Worm (Caenorhabditis elegans) whole organism, young adult: ENCODE measurements around the gene R05H10.7.

Experiments used
- B0261.1 ChIP-seq: sonication (generic microtip); optimal IDR thresholded peaks from 2 replicates; lab custom pipeline; 2016; ENCODE audit warnings: mild to moderate bottlenecking, missing genetic modification characterization, moderate library complexity, missing compliant biosample characterization
- D2030.7 ChIP-seq: fragments of 200-800 bp; sonication (Bioruptor generic); IDR thresholded peaks from 2 replicates; pipeline ENCODE4 v1.3.6; 2022; ENCODE audit warnings: missing genetic modification reagents, missing genetic modification characterization, missing compliant biosample characterization
- F22D6.2 ChIP-seq: sonication (generic microtip); optimal IDR thresholded peaks from 2 replicates; lab custom pipeline; 2016; ENCODE audit warnings: mild to moderate bottlenecking, missing genetic modification characterization, missing compliant biosample characterization
- F39B2.1 ChIP-seq: fragments of 200-800 bp; sonication (Bioruptor generic); IDR thresholded peaks from 2 replicates; pipeline ENCODE4 v1.3.6; 2022; ENCODE audit warnings: missing genetic modification reagents, missing genetic modification characterization, missing compliant biosample characterization
- F57C9.4 ChIP-seq: sonication (generic microtip); optimal IDR thresholded peaks from 2 replicates; lab custom pipeline; 2017; ENCODE audit warnings: mild to moderate bottlenecking, missing genetic modification characterization, missing compliant biosample characterization
- Y67H2A.10 ChIP-seq: fragments of 200-800 bp; sonication (Bioruptor generic); conservative IDR thresholded peaks from 2 replicates; pipeline ENCODE4 v1.3.6; 2022; ENCODE audit warnings: missing genetic modification reagents, missing genetic modification characterization, missing compliant biosample characterization
- aptf-3 ChIP-seq: fragments of 200-800 bp; sonication (Bioruptor generic); IDR thresholded peaks from 2 replicates; pipeline ENCODE4 v1.3.6; 2022; ENCODE audit warnings: missing genetic modification characterization, missing compliant biosample characterization
- athp-1 ChIP-seq: sonication (generic microtip); optimal IDR thresholded peaks from 2 replicates; lab custom pipeline; 2017; ENCODE audit warnings: mild to moderate bottlenecking, missing genetic modification characterization, missing compliant biosample characterization
- bed-1 ChIP-seq: fragments of 200-800 bp; sonication (Bioruptor generic); IDR thresholded peaks from 2 replicates; pipeline ENCODE4 v1.3.6; 2022; ENCODE audit warnings: missing genetic modification reagents, missing genetic modification characterization, missing compliant biosample characterization
- ccch-3 ChIP-seq: fragments of 200-800 bp; sonication (Bioruptor generic); optimal IDR thresholded peaks from 2 replicates; lab custom pipeline; 2018; ENCODE audit warnings: mild to moderate bottlenecking, missing genetic modification characterization, missing compliant biosample characterization
- ceh-91 ChIP-seq: fragments of 200-800 bp; sonication (Bioruptor generic); IDR thresholded peaks from 2 replicates; pipeline ENCODE4 v1.3.6; 2022; ENCODE audit warnings: missing genetic modification reagents, missing genetic modification characterization, missing compliant biosample characterization
- dpff-1 ChIP-seq: sonication (generic microtip); optimal IDR thresholded peaks from 2 replicates; lab custom pipeline; 2017; ENCODE audit warnings: mild to moderate bottlenecking, missing genetic modification characterization, missing compliant biosample characterization
- dpl-1 ChIP-seq: fragments of 150-350 bp; optimal IDR thresholded peaks from 2 replicates; lab custom pipeline; 2014; ENCODE audit warnings: missing biosample characterization, missing genetic modification reagents, missing genetic modification characterization
- efl-1 ChIP-seq: fragments of 150-350 bp; optimal IDR thresholded peaks from 2 replicates; lab custom pipeline; 2014; ENCODE audit warnings: missing biosample characterization, missing genetic modification reagents, missing genetic modification characterization
- fkh-3 ChIP-seq: sonication (generic microtip); optimal IDR thresholded peaks from 2 replicates; lab custom pipeline; 2016; ENCODE audit warnings: mild to moderate bottlenecking, missing genetic modification characterization, missing compliant biosample characterization
- him-1 ChIP-seq: sonication (generic microtip); optimal IDR thresholded peaks from 2 replicates; lab custom pipeline; 2016; ENCODE audit warnings: missing genotype, missing genetic modification reagents, missing genetic modification characterization, missing compliant biosample characterization
- hlh-26 ChIP-seq: fragments of 200-800 bp; sonication (Bioruptor generic); conservative IDR thresholded peaks from 2 replicates; pipeline ENCODE4 v1.3.6; 2022; ENCODE audit warnings: missing genetic modification reagents, missing genetic modification characterization, missing compliant biosample characterization
- hmg-1.2 ChIP-seq: fragments of 200-800 bp; sonication (Bioruptor generic); IDR thresholded peaks from 2 replicates; pipeline ENCODE4 v1.3.6; 2022; ENCODE audit warnings: missing genetic modification reagents, missing genetic modification characterization, missing compliant biosample characterization
- hrde-1 ChIP-seq: sonication (generic microtip); optimal IDR thresholded peaks from 2 replicates; lab custom pipeline; 2016; ENCODE audit warnings: missing genetic modification characterization, mild to moderate bottlenecking, missing compliant biosample characterization, moderate library complexity, missing genotype, missing genetic modification reagents, borderline replicate concordance
- hsf-1 ChIP-seq: fragments of 200-800 bp; sonication (Bioruptor generic); IDR thresholded peaks from 2 replicates; pipeline ENCODE4 v1.3.6; 2022; ENCODE audit warnings: missing genetic modification reagents, missing genetic modification characterization, missing compliant biosample characterization
- lin-35 ChIP-seq, 3 experiments: fragments of 150-350 bp in 2 of 3; sonication (generic microtip) in 1 of 3; optimal IDR thresholded peaks; 2 replicates each; lab custom pipeline; 2014 to 2018; ENCODE audit warnings: missing biosample characterization in 3 of 3, missing genetic modification characterization in 3 of 3, missing genetic modification reagents in 3 of 3
- lin-54 ChIP-seq: fragments of 200-800 bp; sonication (Bioruptor generic); optimal IDR thresholded peaks from 2 replicates; lab custom pipeline; 2018; ENCODE audit warnings: mild to moderate bottlenecking, missing genetic modification characterization, missing compliant biosample characterization
- madf-6 ChIP-seq: fragments of 200-800 bp; sonication (Bioruptor generic); IDR thresholded peaks from 2 replicates; pipeline ENCODE4 v1.3.6; 2022; ENCODE audit warnings: missing genetic modification reagents, missing genetic modification characterization, missing compliant biosample characterization
- madf-8 ChIP-seq: fragments of 200-800 bp; sonication (Bioruptor generic); conservative IDR thresholded peaks from 2 replicates; pipeline ENCODE4 v1.3.6; 2022; ENCODE audit warnings: missing genetic modification reagents, missing genetic modification characterization, missing compliant biosample characterization
- mcd-1 ChIP-seq: fragments of 200-800 bp; sonication (Bioruptor generic); IDR thresholded peaks from 2 replicates; pipeline ENCODE4 v1.3.6; 2022; ENCODE audit warnings: missing genetic modification reagents, missing genetic modification characterization, missing compliant biosample characterization
- mes-4 ChIP-seq: sonication (generic microtip); optimal IDR thresholded peaks from 2 replicates; lab custom pipeline; 2016; ENCODE audit warnings: missing genotype, missing genetic modification characterization, missing compliant biosample characterization
- pbrm-1 ChIP-seq: fragments of 200-800 bp; sonication (Bioruptor generic); IDR thresholded peaks from 2 replicates; pipeline ENCODE4 v1.3.6; 2022; ENCODE audit warnings: missing genetic modification reagents, missing genetic modification characterization, missing compliant biosample characterization
- rec-8 ChIP-seq, 2 experiments: sonication (generic microtip); optimal IDR thresholded peaks; 2 replicates each; lab custom pipeline; 2016; ENCODE audit warnings: mild to moderate bottlenecking in 2 of 2, missing genetic modification characterization in 2 of 2, missing genetic modification reagents in 2 of 2, missing genotype in 2 of 2, missing biosample characterization in 1 of 2, missing compliant biosample characterization in 1 of 2, moderate library complexity in 1 of 2
- repo-1 ChIP-seq: sonication (generic microtip); optimal IDR thresholded peaks from 2 replicates; lab custom pipeline; 2017; ENCODE audit warnings: mild to moderate bottlenecking, missing genetic modification characterization, missing compliant biosample characterization
- rpc-1 ChIP-seq, 2 experiments: fragments of 150-350 bp in 1 of 2; sonication (generic microtip) in 1 of 2; optimal IDR thresholded peaks; 2 replicates each; lab custom pipeline; 2014 to 2018; ENCODE audit warnings: missing biosample characterization in 1 of 2, missing genetic modification characterization in 1 of 2, missing genetic modification reagents in 1 of 2, missing genotype in 1 of 2
- snpc-1.1 ChIP-seq: sonication (generic microtip); optimal IDR thresholded peaks from 2 replicates; lab custom pipeline; 2017; ENCODE audit warnings: missing genetic modification characterization, mild to moderate bottlenecking, missing compliant biosample characterization, antibody characterized with exemption, moderate library complexity, missing genotype, missing genetic modification reagents; ENCODE audit not compliant: insufficient read depth
- snpc-4 ChIP-seq, 5 experiments: fragments of 150-350 bp in 1 of 5; sonication (generic microtip) in 4 of 5; optimal IDR thresholded peaks; 2 replicates each; lab custom pipeline; 2014 to 2018; ENCODE audit warnings: missing genetic modification characterization in 5 of 5, missing biosample characterization in 3 of 5, antibody characterized with exemption in 2 of 5, mild to moderate bottlenecking in 2 of 5, missing compliant biosample characterization in 2 of 5, missing genotype in 2 of 5, moderate library complexity in 2 of 5, missing genetic modification reagents in 1 of 5
- tlf-1 ChIP-seq: fragments of 200-800 bp; sonication (Bioruptor generic); optimal IDR thresholded peaks from 2 replicates; lab custom pipeline; 2018; ENCODE audit warnings: mild to moderate bottlenecking, missing genetic modification characterization, missing compliant biosample characterization
- unc-130 ChIP-seq: sonication (generic microtip); optimal IDR thresholded peaks from 2 replicates; lab custom pipeline; 2016; ENCODE audit warnings: missing genetic modification reagents, missing genetic modification characterization, missing compliant biosample characterization
- unc-62 ChIP-seq: fragments of 150-350 bp; optimal IDR thresholded peaks from 2 replicates; lab custom pipeline; 2014; ENCODE audit warnings: missing biosample characterization, missing genetic modification reagents, missing genetic modification characterization
- ztf-18 ChIP-seq: sonication (generic microtip); optimal IDR thresholded peaks from 2 replicates; lab custom pipeline; 2016; ENCODE audit warnings: missing genotype, mild to moderate bottlenecking, missing genetic modification characterization, missing compliant biosample characterization
- ztf-26 ChIP-seq: sonication (generic microtip); optimal IDR thresholded peaks from 2 replicates; lab custom pipeline; 2017; ENCODE audit warnings: missing genetic modification characterization, missing compliant biosample characterization
- ztf-3 ChIP-seq: fragments of 200-800 bp; sonication (Bioruptor generic); optimal IDR thresholded peaks from 2 replicates; lab custom pipeline; 2018; ENCODE audit warnings: mild to moderate bottlenecking, missing genetic modification characterization, missing compliant biosample characterization

Gene R05H10.7

DNA sequence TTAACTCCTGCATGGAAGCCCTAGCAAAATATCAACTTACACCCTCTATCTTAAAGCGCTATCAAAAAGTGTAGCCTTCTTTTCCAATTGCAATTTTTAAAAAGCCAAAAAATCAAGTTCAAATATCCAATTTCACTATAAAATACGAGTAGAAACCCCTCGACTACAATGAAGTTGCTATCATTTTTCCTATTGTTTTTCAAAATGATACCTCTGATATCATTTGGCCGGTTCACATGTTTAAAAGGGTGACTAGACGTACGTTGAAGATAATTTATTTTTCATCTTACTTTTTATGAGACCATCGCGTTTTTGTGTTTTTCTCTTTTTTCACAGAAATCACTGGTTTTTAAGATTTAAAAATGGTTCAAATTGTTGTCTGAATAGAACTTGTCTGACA, 3.8 kb upstream of the R05H10.7 start, which contains the start of gene R05H10.1:
R05H10.1 (plus strand) TSS at position 334 of the 400 bp plus-strand sequence.
- TF ChIP-seq him-1 (tag; lab: Kevin White, UChicago) (no peak), unc-62 (no peak), ztf-26 (no peak), Y67H2A.10 (GFP tag; lab: Robert Waterston, UW) (no peak), F22D6.2 (tag; lab: Kevin White, UChicago) (no peak), madf-6 (GFP tag; lab: Robert Waterston, UW) (no peak)

DNA sequence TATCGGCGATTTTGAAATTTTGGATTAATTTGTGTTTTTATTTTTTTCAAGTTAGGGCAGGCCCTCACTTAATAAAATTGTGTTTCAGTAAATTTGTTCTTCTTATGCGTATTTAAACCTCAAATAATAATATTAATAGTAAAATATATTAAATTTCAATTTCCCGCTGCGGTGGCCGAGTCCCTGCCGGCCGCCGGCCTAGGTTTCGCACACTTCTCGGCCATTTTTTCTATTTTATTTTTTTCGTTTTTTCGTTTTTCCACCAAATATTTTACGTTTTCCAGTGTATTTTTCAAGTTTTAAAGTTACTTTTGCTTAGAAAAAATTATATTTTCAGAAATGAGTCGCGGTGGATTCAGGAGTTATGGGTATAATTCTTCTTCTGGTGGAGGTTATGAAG, 1.6 kb downstream of the R05H10.7 start, which contains the start of gene rbm-28:
rbm-28 (plus strand) TSS at position 338 of the 400 bp plus-strand sequence.
- no peak for TF ChIP-seq B0261.1
- no peak for TF ChIP-seq F57C9.4 (tag; lab: Kevin White, UChicago)
- no peak for TF ChIP-seq rpc-1 (optimal IDR thresholded peaks at IDR 0.05; lab: Kevin White, UChicago)
- TF ChIP-seq rpc-1 (tag; optimal IDR thresholded peaks at IDR 0.05; lab: Kevin White, UChicago): no peak
- TF ChIP-seq madf-8 (GFP tag; lab: Robert Waterston, UW): no peak
- TF ChIP-seq hrde-1 (tag; lab: Kevin White, UChicago): no peak
- no peak for TF ChIP-seq F39B2.1
- TF ChIP-seq mes-4: no peak
- no peak for TF ChIP-seq fkh-3
- TF ChIP-seq snpc-1.1: no peak
- no peak for TF ChIP-seq D2030.7
- TF ChIP-seq ztf-18: no peak
- no peak for TF ChIP-seq ceh-91 (GFP tag; lab: Robert Waterston, UW)
- peak; percentile 45 for TF ChIP-seq efl-1 (GFP tag; lab: Kevin White, UChicago)
- TF ChIP-seq aptf-3: no peak
- no peak for TF ChIP-seq bed-1
- no peak for TF ChIP-seq snpc-4 (GFP tag; optimal IDR thresholded peaks at IDR 0.05; lab: Kevin White, UChicago)
- TF ChIP-seq snpc-4 (tag; optimal IDR thresholded peaks at IDR 0.05; lab: Kevin White, UChicago): no peak
- peak in 1 of 2 experiments; percentile 4 for TF ChIP-seq rec-8 (tag; optimal IDR thresholded peaks at IDR 0.05; lab: Kevin White, UChicago)
- peak; percentile 21 for TF ChIP-seq unc-130 (GFP tag; lab: Kevin White, UChicago)
- TF ChIP-seq dpl-1 (GFP tag; lab: Kevin White, UChicago): peak; percentile 24
- TF ChIP-seq dpff-1 (tag; lab: Kevin White, UChicago): no peak
- TF ChIP-seq hlh-26 (GFP tag; lab: Robert Waterston, UW): no peak
- no peak for TF ChIP-seq pbrm-1 (GFP tag; lab: Robert Waterston, UW)
- no peak for TF ChIP-seq hmg-1.2
- no peak for TF ChIP-seq tlf-1 (GFP tag; lab: Kevin White, UChicago)
- TF ChIP-seq ccch-3 (GFP tag; lab: Kevin White, UChicago): no peak
- no peak for TF ChIP-seq him-1 (tag; lab: Kevin White, UChicago)
- TF ChIP-seq unc-62: no peak
- TF ChIP-seq hsf-1: no peak
- no peak for TF ChIP-seq Y67H2A.10 (GFP tag; lab: Robert Waterston, UW)
- no peak for TF ChIP-seq repo-1 (tag; lab: Kevin White, UChicago)
- TF ChIP-seq lin-35 (GFP tag; optimal IDR thresholded peaks at IDR 0.05; lab: Kevin White, UChicago): peak in 1 of 3 experiments; percentile 53
- TF ChIP-seq lin-54 (GFP tag; lab: Kevin White, UChicago): peak; percentile 65
- peak; percentile 15; the same call in 1 of the 2 replicates for TF ChIP-seq mcd-1 (GFP tag; lab: Robert Waterston, UW)
- no peak for TF ChIP-seq ztf-3 (GFP tag; lab: Kevin White, UChicago)
- no peak for TF ChIP-seq athp-1 (tag; lab: Kevin White, UChicago)
- TF ChIP-seq, all 124 proteins: peak for 7
